Fruit fly (Drosophila melanogaster): ENCODE data around the gene nocte.

nocte gene

DNA sequence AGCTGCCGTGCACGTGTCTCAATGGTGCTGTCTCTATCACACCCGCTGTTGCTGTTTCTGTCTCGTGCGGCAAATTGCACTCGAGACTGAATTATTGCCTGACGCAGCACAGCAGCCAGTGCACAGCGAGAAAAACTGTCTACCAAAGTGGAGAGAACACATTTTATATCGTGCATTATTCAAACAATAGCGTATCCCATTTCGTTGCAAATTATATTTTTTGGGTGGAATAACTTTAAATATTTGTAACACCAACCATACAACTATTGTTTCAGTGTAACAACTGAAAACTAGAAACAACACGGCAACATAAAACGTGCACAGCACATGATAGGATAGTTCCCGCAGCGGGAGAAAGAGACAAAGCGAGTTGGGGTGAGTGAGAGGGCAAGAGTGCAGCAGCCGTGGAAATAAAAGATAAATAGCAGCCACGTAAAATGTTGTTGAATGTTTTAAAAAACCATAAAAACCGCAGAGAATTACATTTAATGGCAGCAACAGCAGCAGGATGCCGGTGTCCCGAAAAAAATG lies 40.9 kb upstream of the nocte start (continued):
- TF ChIP-seq mam (GFP tag; optimal IDR thresholded peaks at IDR 0.05) = peak; percentile 30
- TF ChIP-seq pum (GFP tag; optimal IDR thresholded peaks at IDR 0.05) = peak; percentile 64
- TF ChIP-seq bcd (GFP tag; optimal IDR thresholded peaks at IDR 0.05) = peak; percentile 45
- TF ChIP-seq sob (GFP tag; IDR thresholded peaks at IDR 0.05) = peak; percentile 34; the same call in 1 of the 2 replicates
- TF ChIP-seq CG6854 (GFP tag; optimal IDR thresholded peaks at IDR 0.05) = no peak
- peak; percentile 68 for TF ChIP-seq sens-2 (GFP tag; IDR thresholded peaks at IDR 0.05)
- TF ChIP-seq CG10543 (GFP tag; optimal IDR thresholded peaks at IDR 0.05) = no peak
- TF ChIP-seq Spps (tag; optimal IDR thresholded peaks at IDR 0.05) = peak; percentile 9
- peak; percentile 48 for TF ChIP-seq sisA (GFP tag; IDR thresholded peaks at IDR 0.05)
- peak; percentile 33 for TF ChIP-seq Hey (tag; optimal IDR thresholded peaks at IDR 0.05)
- no peak for TF ChIP-seq CG6765 (GFP tag; optimal IDR thresholded peaks at IDR 0.05)
- no peak for TF ChIP-seq ERR (GFP tag; optimal IDR thresholded peaks at IDR 0.05)
- TF ChIP-seq ab (GFP tag; optimal IDR thresholded peaks at IDR 0.05) = no peak
- no peak for TF ChIP-seq lbe (GFP tag; optimal IDR thresholded peaks at IDR 0.05)
- TF ChIP-seq Bgb (GFP tag; IDR thresholded peaks at IDR 0.05; ENCODE audit: partially characterized antibody) = no peak
- TF ChIP-seq row (GFP tag; IDR thresholded peaks at IDR 0.05) = peak; percentile 59
- peak; percentile 53; the same call in 1 of the 3 replicates for TF ChIP-seq Mrtf (GFP tag; IDR thresholded peaks at IDR 0.05)
- no peak for TF ChIP-seq ken (GFP tag; IDR thresholded peaks at IDR 0.05)
- peak; percentile 39 for TF ChIP-seq CoRest (tag; optimal IDR thresholded peaks at IDR 0.05)
- no peak for TF ChIP-seq CG3838 (GFP tag; optimal IDR thresholded peaks at IDR 0.05)
- TF ChIP-seq Rx (GFP tag; IDR thresholded peaks at IDR 0.05) = no peak
- TF ChIP-seq CG13424 (tag; optimal IDR thresholded peaks at IDR 0.05) = peak; percentile 31
- TF ChIP-seq CG8765 (GFP tag; IDR thresholded peaks at IDR 0.05) = peak; percentile 90
- no peak for TF ChIP-seq tup (GFP tag; optimal IDR thresholded peaks at IDR 0.05)
- TF ChIP-seq prd (optimal IDR thresholded peaks at IDR 0.05) = no peak
- peak; percentile 96 for TF ChIP-seq prd (GFP tag; IDR thresholded peaks at IDR 0.05)
- no peak for TF ChIP-seq Lim3 (GFP tag; IDR thresholded peaks at IDR 0.05)
- peak; percentile 29 for TF ChIP-seq CG15601 (tag; optimal IDR thresholded peaks at IDR 0.05)
- TF ChIP-seq stc (GFP tag; IDR thresholded peaks at IDR 0.05) = peak; percentile 34; the same call in 1 of the 2 replicates
- TF ChIP-seq CG9876 (GFP tag; optimal IDR thresholded peaks at IDR 0.05) = no peak
- TF ChIP-seq wek (GFP tag; optimal IDR thresholded peaks at IDR 0.05) = no peak
- no peak for TF ChIP-seq Dip2 (GFP tag; IDR thresholded peaks at IDR 0.05)
- TF ChIP-seq CG8944 (GFP tag; optimal IDR thresholded peaks at IDR 0.05) = peak; percentile 21
- no peak for TF ChIP-seq p53 (GFP tag; optimal IDR thresholded peaks at IDR 0.05)
- peak; percentile 13 for TF ChIP-seq CG3407 (GFP tag; optimal IDR thresholded peaks at IDR 0.05)
- no peak for TF ChIP-seq crc (GFP tag; optimal IDR thresholded peaks at IDR 0.05)
- TF ChIP-seq nau (GFP tag; optimal IDR thresholded peaks at IDR 0.05) = no peak
- TF ChIP-seq ac (GFP tag; optimal IDR thresholded peaks at IDR 0.05) = peak; percentile 69
- peak; percentile 76 for TF ChIP-seq dmrt11E (tag; optimal IDR thresholded peaks at IDR 0.05)
- TF ChIP-seq E2f1 (GFP tag; IDR thresholded peaks at IDR 0.05) = peak; percentile 42; the same call in 1 of the 2 replicates
- no peak for TF ChIP-seq gcm2 (GFP tag; optimal IDR thresholded peaks at IDR 0.05)
- no peak for TF ChIP-seq Bteb2 (GFP tag; optimal IDR thresholded peaks at IDR 0.05)
- peak; percentile 21 for TF ChIP-seq Kr (GFP tag; optimal IDR thresholded peaks at IDR 0.05)
- peak; percentile 21 for TF ChIP-seq Sox100B (GFP tag; optimal IDR thresholded peaks at IDR 0.05)
- no peak for TF ChIP-seq salm (tag; optimal IDR thresholded peaks at IDR 0.05)
- TF ChIP-seq Ada2b (GFP tag; IDR thresholded peaks at IDR 0.05) = peak; percentile 33; the same call in 1 of the 2 replicates
- no peak for TF ChIP-seq abd-A (tag; optimal IDR thresholded peaks at IDR 0.05)
- TF ChIP-seq CG31365 (tag; optimal IDR thresholded peaks at IDR 0.05) = no peak
- no peak for TF ChIP-seq Atf6 (GFP tag; IDR thresholded peaks at IDR 0.05)
